Worm (Caenorhabditis elegans) whole organism, L4 larva: ENCODE measurements around the gene ent-7.
A peak's percentile ranks its signal among the peaks of the same experiment; 100 is the strongest.

Source experiments
- F26F4.8 ChIP-seq: fragments of 200-800 bp; sonication (Bioruptor generic); conservative IDR thresholded peaks from 2 replicates; pipeline ENCODE4 v1.3.6; 2022; ENCODE audit warnings: missing genetic modification characterization, missing compliant biosample characterization
- F49E8.2 ChIP-seq: sonication (generic microtip); optimal IDR thresholded peaks from 2 replicates; lab custom pipeline; 2016; ENCODE audit warnings: missing compliant biosample characterization, mild to moderate bottlenecking, missing genetic modification characterization, borderline replicate concordance
- R02D3.7 ChIP-seq: fragments of 150-350 bp; sonication (generic microtip); optimal IDR thresholded peaks from 3 replicates; lab custom pipeline; 2014; ENCODE audit warnings: missing biosample characterization, missing genetic modification characterization
- T20F7.1 ChIP-seq: fragments of 200-800 bp; sonication (Bioruptor generic); optimal IDR thresholded peaks from 2 replicates; lab custom pipeline; 2018; ENCODE audit warnings: mild to moderate bottlenecking, missing genetic modification characterization, missing compliant biosample characterization
- Y48G9A.11 ChIP-seq: fragments of 200-800 bp; sonication (Bioruptor generic); IDR thresholded peaks from 2 replicates; pipeline ENCODE4 v1.3.6; 2022; ENCODE audit warnings: missing genetic modification reagents, missing genetic modification characterization, missing compliant biosample characterization
- ZK337.2 ChIP-seq: fragments of 200-800 bp; sonication (Bioruptor generic); IDR thresholded peaks from 2 replicates; pipeline ENCODE4 v1.3.6; 2022; ENCODE audit warnings: missing genetic modification reagents, missing genetic modification characterization, missing compliant biosample characterization
- aha-1 ChIP-seq: fragments of 150-350 bp; peaks from one replicate; lab custom pipeline; 2014; ENCODE audit warnings: missing biosample characterization, missing genetic modification characterization
- arid-1 ChIP-seq: fragments of 200-800 bp; sonication (Bioruptor generic); conservative IDR thresholded peaks from 2 replicates; pipeline ENCODE4 v1.3.6; 2022; ENCODE audit warnings: missing genetic modification reagents, missing genetic modification characterization, missing compliant biosample characterization
- ceh-62 ChIP-seq: sonication (generic microtip); optimal IDR thresholded peaks from 2 replicates; lab custom pipeline; 2017; ENCODE audit warnings: missing biosample characterization, missing genetic modification characterization
- ces-1 ChIP-seq: fragments of 150-350 bp; sonication (generic microtip); optimal IDR thresholded peaks from 4 replicates; lab custom pipeline; 2014; ENCODE audit warnings: missing biosample characterization, missing genetic modification reagents, missing genetic modification characterization
- daf-12 ChIP-seq: fragments of 150-350 bp; optimal IDR thresholded peaks from 2 replicates; lab custom pipeline; 2014; ENCODE audit warnings: missing biosample characterization, missing genetic modification reagents, missing genetic modification characterization
- daf-16 ChIP-seq, 3 experiments: sonication (generic microtip); optimal IDR thresholded peaks; 2 replicates each; lab custom pipeline; 2016 to 2017; ENCODE audit warnings: missing genetic modification characterization in 3 of 3, missing genetic modification reagents in 3 of 3, mild to moderate bottlenecking in 2 of 3, missing compliant biosample characterization in 2 of 3, missing biosample characterization in 1 of 3, moderate library complexity in 1 of 3
- dve-1 ChIP-seq: sonication (generic microtip); optimal IDR thresholded peaks from 2 replicates; lab custom pipeline; 2017; ENCODE audit warnings: antibody characterized with exemption, mild to moderate bottlenecking, missing genetic modification characterization, missing compliant biosample characterization; ENCODE audit not compliant: insufficient read depth
- hlh-11 ChIP-seq: fragments of 200-800 bp; sonication (Bioruptor generic); optimal IDR thresholded peaks from 2 replicates; lab custom pipeline; 2018; ENCODE audit warnings: mild to moderate bottlenecking, missing genetic modification characterization, missing compliant biosample characterization
- hlh-30 ChIP-seq: sonication (generic microtip); optimal IDR thresholded peaks from 2 replicates; lab custom pipeline; 2017; ENCODE audit warnings: antibody characterized with exemption, mild to moderate bottlenecking, missing genetic modification characterization, missing compliant biosample characterization; ENCODE audit not compliant: insufficient read depth
- hmg-1.1 ChIP-seq: fragments of 200-800 bp; sonication (Bioruptor generic); IDR thresholded peaks from 2 replicates; pipeline ENCODE4 v1.3.6; 2022; ENCODE audit warnings: missing genetic modification reagents, missing genetic modification characterization, missing compliant biosample characterization
- lin-38 ChIP-seq: fragments of 200-800 bp; sonication (Bioruptor generic); IDR thresholded peaks from 2 replicates; pipeline ENCODE4 v1.3.6; 2022; ENCODE audit warnings: missing genetic modification reagents, missing genetic modification characterization, missing compliant biosample characterization
- lin-39 ChIP-seq: fragments of 150-350 bp; optimal IDR thresholded peaks from 2 replicates; lab custom pipeline; 2014; ENCODE audit warnings: missing biosample characterization, missing genetic modification reagents, missing genetic modification characterization
- lsy-2 ChIP-seq, 2 experiments: fragments of 150-350 bp in 1 of 2; sonication (generic microtip) in 1 of 2; optimal IDR thresholded peaks; 2 replicates each; lab custom pipeline; 2014 to 2017; ENCODE audit warnings: missing biosample characterization in 2 of 2, missing genetic modification characterization in 2 of 2
- madf-5 ChIP-seq, 2 experiments: fragments of 200-800 bp; sonication (Bioruptor generic); IDR thresholded peaks; 2 replicates each; pipeline ENCODE4 v1.3.6; 2022; ENCODE audit warnings: missing compliant biosample characterization in 2 of 2, missing genetic modification characterization in 2 of 2
- madf-9 ChIP-seq: fragments of 200-800 bp; sonication (Bioruptor generic); conservative IDR thresholded peaks from 2 replicates; pipeline ENCODE4 v1.3.6; 2022; ENCODE audit warnings: missing genetic modification reagents, missing genetic modification characterization, missing compliant biosample characterization
- mdl-1 ChIP-seq, 2 experiments: fragments of 150-350 bp in 1 of 2; sonication (generic microtip) in 1 of 2; optimal IDR thresholded peaks; 2 replicates each; lab custom pipeline; 2014 to 2017; ENCODE audit warnings: missing biosample characterization in 2 of 2, missing genetic modification characterization in 2 of 2
- mes-2 ChIP-seq: sonication (generic microtip); optimal IDR thresholded peaks from 2 replicates; lab custom pipeline; 2016; ENCODE audit warnings: missing genotype, mild to moderate bottlenecking, missing genetic modification characterization, missing compliant biosample characterization; ENCODE audit not compliant: poor library complexity, severe bottlenecking
- mxl-3 ChIP-seq: fragments of 200-800 bp; sonication (Bioruptor generic); optimal IDR thresholded peaks from 2 replicates; lab custom pipeline; 2018; ENCODE audit warnings: mild to moderate bottlenecking, missing genetic modification characterization, missing compliant biosample characterization
- nhr-10 ChIP-seq: fragments of 150-350 bp; optimal IDR thresholded peaks from 2 replicates; lab custom pipeline; 2014; ENCODE audit warnings: missing biosample characterization, missing genetic modification characterization
- nhr-28 ChIP-seq: fragments of 150-350 bp; optimal IDR thresholded peaks from 2 replicates; lab custom pipeline; 2014; ENCODE audit warnings: missing biosample characterization, missing genetic modification characterization
- nhr-42 ChIP-seq: fragments of 200-800 bp; sonication (Bioruptor generic); IDR thresholded peaks from 2 replicates; pipeline ENCODE4 v1.3.6; 2022; ENCODE audit warnings: missing genetic modification characterization, missing compliant biosample characterization
- nhr-77 ChIP-seq: fragments of 150-350 bp; optimal IDR thresholded peaks from 2 replicates; lab custom pipeline; 2014; ENCODE audit warnings: missing biosample characterization, missing genetic modification characterization
- pha-4 ChIP-seq, 2 experiments: fragments of 150-350 bp in 1 of 2; fragments of 200-800 bp in 1 of 2; sonication (Bioruptor generic) in 1 of 2; IDR thresholded peaks in 1 of 2; optimal IDR thresholded peaks in 1 of 2; 2 replicates each; pipeline versions ENCODE4 v1.3.6 to Lab custom; 2014 to 2022; ENCODE audit warnings: missing genetic modification characterization in 2 of 2, missing genetic modification reagents in 2 of 2, missing biosample characterization in 1 of 2, missing compliant biosample characterization in 1 of 2
- php-3 ChIP-seq: fragments of 200-800 bp; sonication (Bioruptor generic); IDR thresholded peaks from 2 replicates; pipeline ENCODE4 v1.3.6; 2022; ENCODE audit warnings: missing genetic modification reagents, missing genetic modification characterization, missing compliant biosample characterization
- rbr-2 ChIP-seq: sonication (generic microtip); optimal IDR thresholded peaks from 2 replicates; lab custom pipeline; 2016; ENCODE audit warnings: missing genotype, missing genetic modification characterization, missing compliant biosample characterization
- saeg-2 ChIP-seq: fragments of 200-800 bp; sonication (Bioruptor generic); IDR thresholded peaks from 2 replicates; pipeline ENCODE4 v1.3.6; 2022; ENCODE audit warnings: missing genetic modification reagents, missing genetic modification characterization, missing compliant biosample characterization

Gene ent-7

DNA sequence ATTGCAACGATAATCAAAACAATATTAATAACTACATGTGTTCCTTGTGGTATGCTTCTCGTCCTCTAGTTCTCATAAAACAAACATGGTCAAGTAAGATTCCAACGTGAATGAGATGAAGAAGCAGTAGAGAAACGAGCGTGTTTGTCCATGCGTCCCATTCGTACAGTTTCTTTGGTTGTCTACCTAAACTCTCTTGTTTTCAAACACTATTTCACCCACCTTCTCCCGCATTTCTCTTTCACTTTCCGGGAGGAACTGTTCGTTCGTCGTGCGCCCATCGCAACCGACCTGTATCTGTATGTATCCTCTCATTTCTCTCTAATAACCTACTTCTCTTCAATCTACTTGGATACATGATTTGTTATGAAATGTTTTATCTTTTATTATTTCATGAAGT, 9.3 kb upstream of the ent-7 start:
- TF ChIP-seq nhr-28 (tag; lab: Kevin White, UChicago) (peak; percentile 74), hlh-11 (tag; lab: Kevin White, UChicago) (peak; percentile 50), mes-2 (peak; percentile 30), mdl-1 (tag; optimal IDR thresholded peaks at IDR 0.05; lab: Kevin White, UChicago) (peak; percentile 18 to 81), dve-1 (tag; lab: Kevin White, UChicago) (peak; percentile 46), ZK337.2 (GFP tag; lab: Robert Waterston, UW) (no peak), lsy-2 (tag; optimal IDR thresholded peaks at IDR 0.05; lab: Kevin White, UChicago) (peak in 1 of 2 experiments; percentile 31), nhr-77 (tag; lab: Kevin White, UChicago) (peak; percentile 5), hmg-1.1 (0 out of 2 replicates have a peak, but pooled peaks have one; percentile 50), T20F7.1 (no peak), mxl-3 (GFP tag; lab: Kevin White, UChicago) (peak; percentile 54), nhr-42 (no peak), nhr-10 (tag; lab: Kevin White, UChicago) (no peak), daf-16 (GFP tag; optimal IDR thresholded peaks at IDR 0.05; lab: Kevin White, UChicago) (no peak), daf-16 (tag; optimal IDR thresholded peaks at IDR 0.05; lab: Kevin White, UChicago) (peak; percentile 20), hlh-30 (tag; lab: Kevin White, UChicago) (peak; percentile 5), php-3 (no peak), madf-5 (GFP tag; IDR thresholded peaks at IDR 0.05; lab: Robert Waterston, UW) (0 out of 4 replicates have a peak, but pooled peaks of 1 of the 2 experiments have one; percentile 16), lin-38 (GFP tag; lab: Robert Waterston, UW) (no peak), pha-4 (GFP tag; IDR thresholded peaks at IDR 0.05; lab: Robert Waterston, UW) (no peak), pha-4 (tag; optimal IDR thresholded peaks at IDR 0.05; lab: Kevin White, UChicago) (peak; percentile 42)

DNA sequence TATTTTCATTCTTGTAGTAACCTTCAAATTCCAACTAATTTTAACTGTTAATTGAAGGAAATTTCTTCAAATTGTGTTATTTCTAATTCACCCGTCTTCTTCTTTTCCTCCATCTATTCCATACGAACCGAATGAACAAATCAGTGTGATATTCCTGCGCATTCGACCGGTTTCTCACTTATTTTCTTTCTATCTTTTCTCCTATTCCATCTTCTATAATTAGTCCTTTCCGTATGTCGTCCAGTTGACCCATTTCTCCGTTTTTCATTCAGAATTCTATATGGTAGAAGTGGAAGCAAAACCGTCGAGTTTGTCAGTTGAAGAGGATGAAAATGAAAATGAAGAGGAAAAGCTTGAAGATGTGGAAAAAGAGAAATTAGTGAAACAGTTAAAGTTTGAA, 7.5 kb upstream of the ent-7 start, which contains the start of gene magu-4:
magu-4 (plus strand) TSS at position 218 of the 400 bp plus-strand sequence.
- TF ChIP-seq ces-1 (no peak), rbr-2 (tag; lab: Kevin White, UChicago) (no peak), F49E8.2 (tag; lab: Kevin White, UChicago) (no peak), arid-1 (no peak), madf-9 (no peak), hlh-30 (tag; lab: Kevin White, UChicago) (no peak), Y48G9A.11 (GFP tag; lab: Robert Waterston, UW) (no peak), aha-1 (tag; lab: Kevin White, UChicago) (peak; percentile 60), ceh-62 (tag; lab: Kevin White, UChicago) (no peak)

- TF ChIP-seq R02D3.7 (no peak), daf-16 (GFP tag; optimal IDR thresholded peaks at IDR 0.05; lab: Kevin White, UChicago) (no peak), daf-16 (tag; optimal IDR thresholded peaks at IDR 0.05; lab: Kevin White, UChicago) (peak; percentile 37), daf-12 (tag; lab: Kevin White, UChicago) (no peak), aha-1 (tag; lab: Kevin White, UChicago) (peak; percentile 6), nhr-28 (tag; lab: Kevin White, UChicago) (peak; percentile 76), F26F4.8 (GFP tag; lab: Robert Waterston, UW) (no peak), lin-39 (tag; lab: Kevin White, UChicago) (no peak), saeg-2 (no peak)
These were observed 556 bp downstream of the ent-7 start, which contains the start of gene F44D12.2 for ce11 chrIV:10017633-10018032. TSS of gene F44D12.2 (minus strand) at chrIV:10017733.

- no peak for TF ChIP-seq php-3
These were observed 4.2 kb downstream of the ent-7 start, which contains the start of gene F44D12.19 for ce11 chrIV:10021283-10021682. TSS of gene F44D12.19 (plus strand) at chrIV:10021583.
